Worm (Caenorhabditis elegans) whole organism, young adult: Measurements from ENCODE around the gene gst-2.

Experiments used
- B0019.2 ChIP-seq: fragments of 200-800 bp; sonication (Bioruptor generic); conservative IDR thresholded peaks from 2 replicates; pipeline ENCODE4 v1.3.6; 2022; ENCODE audit warnings: missing genetic modification reagents, missing genetic modification characterization, missing compliant biosample characterization
- B0035.1 ChIP-seq: sonication (generic microtip); optimal IDR thresholded peaks from 2 replicates; lab custom pipeline; 2016; ENCODE audit warnings: missing genetic modification characterization, mild to moderate bottlenecking, missing compliant biosample characterization, missing genotype, missing genetic modification reagents
- B0336.3 ChIP-seq: fragments of 200-800 bp; sonication (Bioruptor generic); IDR thresholded peaks from 2 replicates; pipeline ENCODE4 v1.3.6; 2022; ENCODE audit warnings: missing genetic modification characterization, missing compliant biosample characterization
- D2030.7 ChIP-seq: fragments of 200-800 bp; sonication (Bioruptor generic); IDR thresholded peaks from 2 replicates; pipeline ENCODE4 v1.3.6; 2022; ENCODE audit warnings: missing genetic modification reagents, missing genetic modification characterization, missing compliant biosample characterization
- F33H1.4 ChIP-seq: fragments of 200-800 bp; sonication (Bioruptor generic); IDR thresholded peaks from 2 replicates; pipeline ENCODE4 v1.3.6; 2022; ENCODE audit warnings: missing genetic modification reagents, missing genetic modification characterization, missing compliant biosample characterization
- F49E8.2 ChIP-seq: sonication (generic microtip); optimal IDR thresholded peaks from 3 replicates; lab custom pipeline; 2017; ENCODE audit warnings: missing genetic modification characterization, mild to moderate bottlenecking, missing compliant biosample characterization, antibody characterized with exemption, moderate library complexity; ENCODE audit not compliant: insufficient read depth
- F52B5.7 ChIP-seq: sonication (generic microtip); optimal IDR thresholded peaks from 2 replicates; lab custom pipeline; 2016; ENCODE audit warnings: mild to moderate bottlenecking, missing genetic modification characterization, missing compliant biosample characterization
- F57A8.1 ChIP-seq: fragments of 200-800 bp; sonication (Bioruptor generic); optimal IDR thresholded peaks from 2 replicates; lab custom pipeline; 2018; ENCODE audit warnings: mild to moderate bottlenecking, missing genetic modification characterization, moderate library complexity, missing compliant biosample characterization
- K11D2.4 ChIP-seq: fragments of 200-800 bp; sonication (Bioruptor generic); IDR thresholded peaks from 2 replicates; pipeline ENCODE4 v1.3.6; 2022; ENCODE audit warnings: missing genetic modification reagents, missing genetic modification characterization, missing compliant biosample characterization
- Y79H2A.3 ChIP-seq: fragments of 200-800 bp; sonication (Bioruptor generic); conservative IDR thresholded peaks from 2 replicates; pipeline ENCODE4 v1.3.6; 2022; ENCODE audit warnings: missing genetic modification reagents, missing genetic modification characterization, missing compliant biosample characterization
- Y95B8A.8 ChIP-seq: fragments of 200-800 bp; sonication (Bioruptor generic); IDR thresholded peaks from 2 replicates; pipeline ENCODE4 v1.3.6; 2022; ENCODE audit warnings: missing genetic modification reagents, missing genetic modification characterization, missing compliant biosample characterization
- atf-7 ChIP-seq: sonication (generic microtip); optimal IDR thresholded peaks from 2 replicates; lab custom pipeline; 2017; ENCODE audit warnings: mild to moderate bottlenecking, missing genetic modification characterization, missing compliant biosample characterization
- cebp-1 ChIP-seq, 2 experiments: fragments of 200-800 bp in 1 of 2; sonication (Bioruptor generic) in 1 of 2; sonication (generic microtip) in 1 of 2; IDR thresholded peaks in 1 of 2; optimal IDR thresholded peaks in 1 of 2; 2 replicates each; pipeline versions ENCODE4 v1.3.6 to Lab custom; 2017 to 2022; ENCODE audit warnings: missing compliant biosample characterization in 2 of 2, missing genetic modification characterization in 2 of 2, mild to moderate bottlenecking in 1 of 2, missing genetic modification reagents in 1 of 2, moderate library complexity in 1 of 2
- ceh-40 ChIP-seq: fragments of 200-800 bp; sonication (Bioruptor generic); IDR thresholded peaks from 2 replicates; pipeline ENCODE4 v1.3.6; 2022; ENCODE audit warnings: missing genetic modification characterization, missing compliant biosample characterization
- ceh-79 ChIP-seq: sonication (generic microtip); optimal IDR thresholded peaks from 2 replicates; lab custom pipeline; 2017; ENCODE audit warnings: mild to moderate bottlenecking, missing genetic modification characterization, missing compliant biosample characterization
- ekl-4 ChIP-seq: fragments of 200-800 bp; sonication (Bioruptor generic); IDR thresholded peaks from 2 replicates; pipeline ENCODE4 v1.3.6; 2022; ENCODE audit warnings: missing genetic modification reagents, missing genetic modification characterization, missing compliant biosample characterization
- ets-4 ChIP-seq: fragments of 200-800 bp; sonication (Bioruptor generic); optimal IDR thresholded peaks from 2 replicates; lab custom pipeline; 2018; ENCODE audit warnings: mild to moderate bottlenecking, missing genetic modification characterization, missing compliant biosample characterization
- gei-17 ChIP-seq: fragments of 200-800 bp; sonication (Bioruptor generic); optimal IDR thresholded peaks from 2 replicates; lab custom pipeline; 2018; ENCODE audit warnings: mild to moderate bottlenecking, missing genetic modification characterization, missing compliant biosample characterization
- hsf-1 ChIP-seq: fragments of 200-800 bp; sonication (Bioruptor generic); IDR thresholded peaks from 2 replicates; pipeline ENCODE4 v1.3.6; 2022; ENCODE audit warnings: missing genetic modification reagents, missing genetic modification characterization, missing compliant biosample characterization
- lin-26 ChIP-seq: fragments of 200-800 bp; sonication (Bioruptor generic); IDR thresholded peaks from 2 replicates; pipeline ENCODE4 v1.3.6; 2022; ENCODE audit warnings: missing genetic modification reagents, missing genetic modification characterization, missing compliant biosample characterization
- mcd-1 ChIP-seq: fragments of 200-800 bp; sonication (Bioruptor generic); IDR thresholded peaks from 2 replicates; pipeline ENCODE4 v1.3.6; 2022; ENCODE audit warnings: missing genetic modification reagents, missing genetic modification characterization, missing compliant biosample characterization
- mel-28 ChIP-seq: sonication (generic microtip); optimal IDR thresholded peaks from 2 replicates; lab custom pipeline; 2016; ENCODE audit warnings: borderline replicate concordance, mild to moderate bottlenecking, missing genetic modification characterization, missing compliant biosample characterization
- mxl-1 ChIP-seq: sonication (generic microtip); optimal IDR thresholded peaks from 2 replicates; lab custom pipeline; 2016; ENCODE audit warnings: missing genetic modification characterization, missing compliant biosample characterization
- nfya-2 ChIP-seq: fragments of 200-800 bp; sonication (Bioruptor generic); IDR thresholded peaks from 2 replicates; pipeline ENCODE4 v1.3.6; 2022; ENCODE audit warnings: missing genetic modification reagents, missing genetic modification characterization, missing compliant biosample characterization
- nhr-120 ChIP-seq: fragments of 200-800 bp; sonication (Bioruptor generic); IDR thresholded peaks from 2 replicates; pipeline ENCODE4 v1.3.6; 2022; ENCODE audit warnings: missing genetic modification characterization, missing compliant biosample characterization
- rcor-1 ChIP-seq: fragments of 200-800 bp; sonication (Bioruptor generic); IDR thresholded peaks from 2 replicates; pipeline ENCODE4 v1.3.6; 2022; ENCODE audit warnings: missing genetic modification reagents, missing genetic modification characterization, missing compliant biosample characterization
- snpc-1.3 ChIP-seq: sonication (generic microtip); optimal IDR thresholded peaks from 2 replicates; lab custom pipeline; 2017; ENCODE audit warnings: missing genetic modification characterization, mild to moderate bottlenecking, missing compliant biosample characterization, antibody characterized with exemption, moderate library complexity, missing genotype, missing genetic modification reagents; ENCODE audit not compliant: insufficient read depth
- snpc-4 ChIP-seq, 5 experiments: fragments of 150-350 bp in 1 of 5; sonication (generic microtip) in 4 of 5; optimal IDR thresholded peaks; 2 replicates each; lab custom pipeline; 2014 to 2018; ENCODE audit warnings: missing genetic modification characterization in 5 of 5, missing biosample characterization in 3 of 5, antibody characterized with exemption in 2 of 5, mild to moderate bottlenecking in 2 of 5, missing compliant biosample characterization in 2 of 5, missing genotype in 2 of 5, moderate library complexity in 2 of 5, missing genetic modification reagents in 1 of 5
- tlf-1 ChIP-seq: fragments of 200-800 bp; sonication (Bioruptor generic); optimal IDR thresholded peaks from 2 replicates; lab custom pipeline; 2018; ENCODE audit warnings: mild to moderate bottlenecking, missing genetic modification characterization, missing compliant biosample characterization
- unc-62 ChIP-seq: fragments of 150-350 bp; optimal IDR thresholded peaks from 2 replicates; lab custom pipeline; 2014; ENCODE audit warnings: missing biosample characterization, missing genetic modification reagents, missing genetic modification characterization
- zim-3 ChIP-seq: sonication (generic microtip); optimal IDR thresholded peaks from 2 replicates; lab custom pipeline; 2017; ENCODE audit warnings: mild to moderate bottlenecking, missing genetic modification characterization, moderate library complexity, missing compliant biosample characterization
- ztf-22 ChIP-seq: fragments of 200-800 bp; sonication (Bioruptor generic); optimal IDR thresholded peaks from 2 replicates; lab custom pipeline; 2018; ENCODE audit warnings: mild to moderate bottlenecking, missing genetic modification characterization, moderate library complexity, missing compliant biosample characterization
- ztf-25 ChIP-seq: fragments of 200-800 bp; sonication (Bioruptor generic); IDR thresholded peaks from 2 replicates; pipeline ENCODE4 v1.3.6; 2022; ENCODE audit warnings: missing genetic modification reagents, missing genetic modification characterization, missing compliant biosample characterization
- ztf-6 ChIP-seq: fragments of 200-800 bp; sonication (Bioruptor generic); IDR thresholded peaks from 2 replicates; pipeline ENCODE4 v1.3.6; 2022; ENCODE audit warnings: missing genetic modification reagents, missing genetic modification characterization, missing compliant biosample characterization

The gst-2 gene

ce11 chrIV:10143640-10144039 lies 1.8 kb upstream of the gst-2 start, which contains the start of gene msp-38:
Gene msp-38, minus strand, starts transcription at chrIV:10143740.
- TF ChIP-seq snpc-1.3 (tag; lab: Kevin White, UChicago) (no peak), mel-28 (tag; lab: Kevin White, UChicago) (no peak), B0019.2 (GFP tag; lab: Robert Waterston, UW) (no peak), Y95B8A.8 (GFP tag; lab: Robert Waterston, UW) (no peak), nhr-120 (GFP tag; lab: Robert Waterston, UW) (no peak), ztf-25 (GFP tag; lab: Robert Waterston, UW) (no peak), ztf-22 (GFP tag; lab: Kevin White, UChicago) (no peak), mxl-1 (no peak), F52B5.7 (tag; lab: Kevin White, UChicago) (no peak), mcd-1 (GFP tag; lab: Robert Waterston, UW) (no peak), B0035.1 (tag; lab: Kevin White, UChicago) (no peak), K11D2.4 (GFP tag; lab: Robert Waterston, UW) (no peak), ets-4 (GFP tag; lab: Kevin White, UChicago) (no peak), hsf-1 (GFP tag; lab: Robert Waterston, UW) (no peak)

- no peak for TF ChIP-seq F57A8.1
- TF ChIP-seq nfya-2 (GFP tag; lab: Robert Waterston, UW) = no peak
- TF ChIP-seq unc-62 (GFP tag; lab: Kevin White, UChicago) = no peak
- TF ChIP-seq, all 124 proteins: peak for 0
Measured at ce11 chrIV:10140143-10140542, 1.7 kb downstream of the gst-2 start, which contains the start of gene gst-3. Gene gst-3, minus strand, starts transcription at chrIV:10140243.

ce11 chrIV:10137804-10138203 lies 4.1 kb downstream of the gst-2 start, which contains the start of gene K08F4.12:
Gene K08F4.12, plus strand, starts transcription at chrIV:10138104.
- no peak for TF ChIP-seq ztf-6 (GFP tag; lab: Robert Waterston, UW)
- TF ChIP-seq snpc-4 (GFP tag; optimal IDR thresholded peaks at IDR 0.05; lab: Kevin White, UChicago) = no peak
- TF ChIP-seq snpc-4 (tag; optimal IDR thresholded peaks at IDR 0.05; lab: Kevin White, UChicago) = no peak
- TF ChIP-seq zim-3 (tag; lab: Kevin White, UChicago) = no peak
- no peak for TF ChIP-seq tlf-1 (GFP tag; lab: Kevin White, UChicago)
- no peak for TF ChIP-seq ceh-40 (GFP tag; lab: Robert Waterston, UW)
- TF ChIP-seq rcor-1 (GFP tag; lab: Robert Waterston, UW) = no peak
- TF ChIP-seq D2030.7 (GFP tag; lab: Robert Waterston, UW) = no peak
- TF ChIP-seq atf-7 (tag; lab: Kevin White, UChicago) = no peak
- TF ChIP-seq F49E8.2 (tag; lab: Kevin White, UChicago) = no peak
- no peak for TF ChIP-seq lin-26 (GFP tag; lab: Robert Waterston, UW)
- TF ChIP-seq ceh-79 (tag; lab: Kevin White, UChicago) = no peak
- no peak for TF ChIP-seq cebp-1 (GFP tag; IDR thresholded peaks at IDR 0.05; lab: Robert Waterston, UW)
- no peak for TF ChIP-seq cebp-1 (tag; optimal IDR thresholded peaks at IDR 0.05; lab: Kevin White, UChicago)
- TF ChIP-seq B0336.3 (GFP tag; lab: Robert Waterston, UW) = no peak
- no peak for TF ChIP-seq F33H1.4 (GFP tag; lab: Robert Waterston, UW)
- TF ChIP-seq Y79H2A.3 (GFP tag; lab: Robert Waterston, UW) = no peak
- no peak for TF ChIP-seq gei-17 (GFP tag; lab: Kevin White, UChicago)
- TF ChIP-seq ekl-4 = no peak
